Worm (Caenorhabditis elegans) whole organism, L2 larva: ENCODE results near the gene E02C12.6.

Experiments
- aly-2 ChIP-seq: fragments of 150-350 bp; optimal IDR thresholded peaks from 2 replicates; lab custom pipeline; 2014; ENCODE audit warnings: missing biosample characterization, missing genetic modification characterization
- lin-13 ChIP-seq: fragments of 150-350 bp; optimal IDR thresholded peaks from 2 replicates; lab custom pipeline; 2014; ENCODE audit warnings: missing biosample characterization, missing genetic modification reagents, missing genetic modification characterization
- nhr-11 ChIP-seq: fragments of 150-350 bp; optimal IDR thresholded peaks from 2 replicates; lab custom pipeline; 2014; ENCODE audit warnings: missing biosample characterization, missing genetic modification characterization
- ztf-4 ChIP-seq: fragments of 150-350 bp; optimal IDR thresholded peaks from 2 replicates; lab custom pipeline; 2014; ENCODE audit warnings: missing biosample characterization, missing genetic modification characterization

DNA sequence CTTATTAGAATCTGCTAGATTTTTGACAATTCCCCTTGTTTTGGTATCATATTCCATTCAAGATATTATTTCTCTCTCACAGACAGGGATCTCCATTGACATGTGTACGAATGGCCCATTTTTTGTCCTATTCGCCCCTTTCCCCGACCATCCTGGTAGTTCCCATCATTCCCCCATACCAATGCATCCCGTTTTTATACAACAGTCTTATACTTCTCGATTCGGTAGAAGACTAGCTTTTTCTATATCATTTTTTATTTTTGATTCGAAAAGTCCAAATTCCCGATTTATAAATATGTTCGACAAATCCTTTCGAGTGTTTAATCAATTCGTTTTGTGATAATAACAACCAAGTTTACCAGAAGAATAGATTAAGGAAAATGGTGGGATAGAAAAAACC, 44.0 kb downstream of the E02C12.6 start:
- TF ChIP-seq aly-2 (tag; lab: Kevin White, UChicago) (no peak), nhr-11 (no peak), lin-13 (GFP tag; lab: Kevin White, UChicago) (no peak), ztf-4 (tag; lab: Kevin White, UChicago) (no peak)
